Fruit fly (Drosophila melanogaster) whole organism, embryonic: ENCODE measurements around the gene cyr.
A peak's percentile ranks its signal among the peaks of the same experiment; 100 is the strongest.

Source experiments
- Atf6 ChIP-seq: fragments of 200-800 bp; sonication (Bioruptor generic); IDR thresholded peaks from 2 replicates; pipeline ENCODE4 v1.3.6; 2022; ENCODE audit warnings: missing biosample characterization, missing genetic modification characterization
- B-H1 ChIP-seq: fragments of 200-800 bp; sonication (Bioruptor generic); IDR thresholded peaks from 3 replicates; pipeline ENCODE4 v1.3.6; 2022; ENCODE audit warnings: missing biosample characterization, missing genetic modification characterization
- BEAF-32 ChIP-seq: fragments of 200-800 bp; sonication (Bioruptor generic); optimal IDR thresholded peaks from 3 replicates; lab custom pipeline; 2017; ENCODE audit warnings: missing biosample characterization, missing genetic modification characterization, mild to moderate bottlenecking, moderate library complexity, missing genetic modification reagents
- CG12942 ChIP-seq: fragments of 200-800 bp; sonication (Bioruptor generic); optimal IDR thresholded peaks from 3 replicates; lab custom pipeline; 2016; ENCODE audit warnings: missing biosample characterization, missing genetic modification characterization
- CG13424 ChIP-seq: fragments of 200-800 bp; sonication (Bioruptor generic); optimal IDR thresholded peaks from 2 replicates; lab custom pipeline; 2019; ENCODE audit warnings: missing biosample characterization, mild to moderate bottlenecking, missing genetic modification characterization, moderate library complexity
- CG13624 ChIP-seq: fragments of 200-800 bp; sonication (Bioruptor generic); optimal IDR thresholded peaks from 2 replicates; lab custom pipeline; 2016; ENCODE audit warnings: missing biosample characterization, missing genetic modification characterization
- CG15696 ChIP-seq: fragments of 200-800 bp; sonication (Bioruptor generic); optimal IDR thresholded peaks from 2 replicates; lab custom pipeline; 2019; ENCODE audit warnings: missing biosample characterization, mild to moderate bottlenecking, missing genetic modification characterization, moderate library complexity
- CG16863 ChIP-seq: fragments of 200-800 bp; sonication (Bioruptor generic); optimal IDR thresholded peaks from 3 replicates; lab custom pipeline; 2016; ENCODE audit warnings: missing biosample characterization, missing genetic modification characterization
- CG18262 ChIP-seq: fragments of 200-800 bp; optimal IDR thresholded peaks from 3 replicates; lab custom pipeline; 2019; ENCODE audit warnings: missing biosample characterization, mild to moderate bottlenecking, missing genetic modification characterization, moderate library complexity
- CG31441 ChIP-seq: fragments of 200-800 bp; sonication (Bioruptor generic); IDR thresholded peaks from 2 replicates; pipeline ENCODE4 v1.3.6; 2022; ENCODE audit warnings: missing biosample characterization, missing genetic modification characterization
- CG3163 ChIP-seq: fragments of 200-800 bp; sonication (Bioruptor generic); optimal IDR thresholded peaks from 3 replicates; lab custom pipeline; 2016; ENCODE audit warnings: missing biosample characterization, missing genetic modification characterization
- CG32767 ChIP-seq: fragments of 200-800 bp; sonication (Bioruptor generic); IDR thresholded peaks from 2 replicates; pipeline ENCODE4 v1.3.6; 2022; ENCODE audit warnings: missing biosample characterization, missing genetic modification characterization
- CG33213 ChIP-seq: fragments of 200-800 bp; sonication (Bioruptor generic); optimal IDR thresholded peaks from 3 replicates; lab custom pipeline; 2016; ENCODE audit warnings: missing biosample characterization, missing genetic modification characterization
- CG42726 ChIP-seq: fragments of 200-800 bp; sonication (Bioruptor generic); IDR thresholded peaks from 2 replicates; pipeline ENCODE4 v1.3.6; 2022; ENCODE audit warnings: missing biosample characterization, missing genetic modification characterization; ENCODE audit not compliant: partially characterized antibody
- CG4328 ChIP-seq: fragments of 200-800 bp; sonication (Bioruptor generic); optimal IDR thresholded peaks from 3 replicates; lab custom pipeline; 2017; ENCODE audit warnings: missing biosample characterization, missing genetic modification reagents, missing genetic modification characterization
- CG4730 ChIP-seq: fragments of 200-800 bp; sonication (Bioruptor generic); IDR thresholded peaks from 2 replicates; pipeline ENCODE4 v1.3.6; 2022; ENCODE audit warnings: missing biosample characterization, missing genetic modification characterization
- CG6791 ChIP-seq: fragments of 200-800 bp; sonication (Bioruptor generic); IDR thresholded peaks from 3 replicates; pipeline ENCODE4 v1.3.6; 2022; ENCODE audit warnings: missing biosample characterization, missing genetic modification characterization; ENCODE audit not compliant: partially characterized antibody
- CG6854 ChIP-seq: fragments of 200-800 bp; sonication (Bioruptor generic); optimal IDR thresholded peaks from 3 replicates; lab custom pipeline; 2017; ENCODE audit warnings: missing biosample characterization, mild to moderate bottlenecking, missing genetic modification characterization
- CG7372 ChIP-seq: fragments of 200-800 bp; sonication (Bioruptor generic); IDR thresholded peaks from 2 replicates; pipeline ENCODE4 v1.3.6; 2022; ENCODE audit warnings: missing biosample characterization, missing genetic modification characterization
- CG7987 ChIP-seq: fragments of 200-800 bp; sonication (Bioruptor generic); optimal IDR thresholded peaks from 2 replicates; lab custom pipeline; 2018; ENCODE audit warnings: missing biosample characterization, mild to moderate bottlenecking, missing genetic modification characterization, moderate library complexity
- CG9876 ChIP-seq: fragments of 200-800 bp; sonication (Bioruptor generic); optimal IDR thresholded peaks from 2 replicates; lab custom pipeline; 2016; ENCODE audit warnings: missing biosample characterization, missing genetic modification characterization
- Camta ChIP-seq: fragments of 200-800 bp; sonication (Bioruptor generic); optimal IDR thresholded peaks from 2 replicates; lab custom pipeline; 2016; ENCODE audit warnings: missing biosample characterization, missing genetic modification characterization
- Chrac-16 ChIP-seq: fragments of 200-800 bp; sonication (Bioruptor generic); optimal IDR thresholded peaks from 3 replicates; lab custom pipeline; 2016; ENCODE audit warnings: missing biosample characterization, missing genetic modification characterization
- Dad ChIP-seq: fragments of 200-800 bp; sonication (Bioruptor generic); optimal IDR thresholded peaks from 3 replicates; lab custom pipeline; 2016; ENCODE audit warnings: missing biosample characterization, missing genetic modification characterization
- Eip74EF ChIP-seq, 2 experiments: fragments of 200-800 bp in 1 of 2; fragments of >200 bp in 1 of 2; sonication (Bioruptor generic) in 1 of 2; optimal IDR thresholded peaks; 2 replicates each; lab custom pipeline; 2017 to 2019; ENCODE audit warnings: missing biosample characterization in 2 of 2, missing genetic modification characterization in 2 of 2, mild to moderate bottlenecking in 1 of 2, moderate library complexity in 1 of 2
- Ets65A ChIP-seq: fragments of 200-800 bp; sonication (Bioruptor generic); peaks from one replicate; lab custom pipeline; 2016; ENCODE audit warnings: missing biosample characterization, missing genetic modification characterization
- HmgZ ChIP-seq: fragments of 200-800 bp; sonication (Bioruptor generic); optimal IDR thresholded peaks from 2 replicates; lab custom pipeline; 2018; ENCODE audit warnings: missing biosample characterization, mild to moderate bottlenecking, missing genetic modification characterization
- Oaz ChIP-seq: fragments of 200-800 bp; sonication (Bioruptor generic); IDR thresholded peaks from 2 replicates; pipeline ENCODE4 v1.3.6; 2022; ENCODE audit warnings: missing biosample characterization, missing genetic modification characterization
- Sox102F ChIP-seq: fragments of 200-800 bp; sonication (Bioruptor generic); optimal IDR thresholded peaks from 2 replicates; lab custom pipeline; 2018; ENCODE audit warnings: missing biosample characterization, mild to moderate bottlenecking, missing genetic modification characterization, moderate library complexity
- Vsx1 ChIP-seq: fragments of 200-800 bp; sonication (Bioruptor generic); optimal IDR thresholded peaks from 2 replicates; lab custom pipeline; 2017; ENCODE audit warnings: missing biosample characterization, mild to moderate bottlenecking, missing genetic modification characterization, missing genetic modification reagents
- Xbp1 ChIP-seq: fragments of 200-800 bp; sonication (Bioruptor generic); optimal IDR thresholded peaks from 3 replicates; lab custom pipeline; 2016; ENCODE audit warnings: missing biosample characterization, mild to moderate bottlenecking, missing genetic modification characterization
- ab ChIP-seq: fragments of 200-800 bp; sonication (Bioruptor generic); optimal IDR thresholded peaks from 2 replicates; lab custom pipeline; 2016; ENCODE audit warnings: missing biosample characterization, missing genetic modification characterization
- amos ChIP-seq: fragments of 200-800 bp; sonication (Bioruptor generic); IDR thresholded peaks from 2 replicates; pipeline ENCODE4 v1.3.6; 2022; ENCODE audit warnings: missing biosample characterization, missing genetic modification characterization; ENCODE audit not compliant: partially characterized antibody
- ase ChIP-seq: fragments of 200-800 bp; sonication (Bioruptor generic); IDR thresholded peaks from 3 replicates; pipeline ENCODE4 v1.3.6; 2022; ENCODE audit warnings: missing biosample characterization, missing genetic modification characterization
- ash1 ChIP-seq: fragments of 200-800 bp; sonication (Bioruptor generic); optimal IDR thresholded peaks from 2 replicates; lab custom pipeline; 2018; ENCODE audit warnings: missing biosample characterization, mild to moderate bottlenecking, missing genetic modification characterization
- az2 ChIP-seq: fragments of 200-800 bp; sonication (Bioruptor generic); optimal IDR thresholded peaks from 3 replicates; lab custom pipeline; 2016; ENCODE audit warnings: missing biosample characterization, missing genetic modification characterization
- ci ChIP-seq: fragments of 200-800 bp; sonication (Bioruptor generic); IDR thresholded peaks from 3 replicates; pipeline ENCODE4 v1.3.6; 2022; ENCODE audit warnings: missing biosample characterization, missing genetic modification characterization
- dimm ChIP-seq: fragments of 200-800 bp; sonication (Bioruptor generic); IDR thresholded peaks from 2 replicates; pipeline ENCODE4 v1.3.6; 2022; ENCODE audit warnings: missing biosample characterization, missing genetic modification characterization
- dm ChIP-seq: fragments of 200-800 bp; sonication (Bioruptor generic); optimal IDR thresholded peaks from 3 replicates; lab custom pipeline; 2016; ENCODE audit warnings: missing biosample characterization, missing genetic modification characterization
- ems ChIP-seq: fragments of 200-800 bp; sonication (Bioruptor generic); optimal IDR thresholded peaks from 3 replicates; lab custom pipeline; 2016; ENCODE audit warnings: missing biosample characterization, missing genetic modification characterization
- eve ChIP-seq, 2 experiments: fragments of >200 bp; optimal IDR thresholded peaks; 2 replicates each; lab custom pipeline; 2017; ENCODE audit warnings: missing biosample characterization in 2 of 2, missing genetic modification characterization in 2 of 2
- grn ChIP-seq: fragments of 200-800 bp; sonication (Bioruptor generic); optimal IDR thresholded peaks from 3 replicates; lab custom pipeline; 2017; ENCODE audit warnings: missing biosample characterization, missing genetic modification characterization
- gt ChIP-seq: fragments of 200-800 bp; sonication (Bioruptor generic); IDR thresholded peaks from 2 replicates; pipeline ENCODE4 v1.3.6; 2022; ENCODE audit warnings: missing biosample characterization, missing genetic modification characterization
- her ChIP-seq: fragments of 200-800 bp; sonication (Bioruptor generic); optimal IDR thresholded peaks from 2 replicates; lab custom pipeline; 2016; ENCODE audit warnings: missing biosample characterization, missing genetic modification characterization
- hth ChIP-seq: fragments of >200 bp; optimal IDR thresholded peaks from 2 replicates; lab custom pipeline; 2017; ENCODE audit warnings: inconsistent platforms
- kay ChIP-seq: fragments of 200-800 bp; sonication (Bioruptor generic); optimal IDR thresholded peaks from 2 replicates; lab custom pipeline; 2016; ENCODE audit warnings: missing biosample characterization, missing genetic modification characterization
- nom ChIP-seq: fragments of 200-800 bp; sonication (Bioruptor generic); optimal IDR thresholded peaks from 2 replicates; lab custom pipeline; 2017; ENCODE audit warnings: missing biosample characterization, missing genetic modification characterization, mild to moderate bottlenecking, moderate library complexity, missing genetic modification reagents
- sna ChIP-seq: fragments of 200-800 bp; sonication (Bioruptor generic); IDR thresholded peaks from 2 replicates; pipeline ENCODE4 v1.3.6; 2022; ENCODE audit warnings: missing biosample characterization, missing genetic modification characterization; ENCODE audit not compliant: partially characterized antibody
- ssp ChIP-seq: fragments of 200-800 bp; sonication (Bioruptor generic); IDR thresholded peaks from 2 replicates; pipeline ENCODE4 v1.3.6; 2022; ENCODE audit warnings: missing biosample characterization, missing genetic modification characterization
- trem ChIP-seq: fragments of 200-800 bp; optimal IDR thresholded peaks from 3 replicates; lab custom pipeline; 2019; ENCODE audit warnings: missing biosample characterization, mild to moderate bottlenecking, missing genetic modification characterization, moderate library complexity
- vnd ChIP-seq: fragments of 200-800 bp; sonication (Bioruptor generic); IDR thresholded peaks from 3 replicates; pipeline ENCODE4 v1.3.6; 2022; ENCODE audit warnings: missing biosample characterization, missing genetic modification characterization; ENCODE audit not compliant: partially characterized antibody
- yki ChIP-seq: fragments of >200 bp; optimal IDR thresholded peaks from 3 replicates; lab custom pipeline; 2018

cyr gene

dm6 chrX:8157294-8157693 lies 21.8 kb upstream of the cyr start, which contains the start of the genes Traf6 and GIIIspla2 (continued):
- no peak for TF ChIP-seq grn
- TF ChIP-seq kay: peak; percentile 19
- TF ChIP-seq dimm (GFP tag; lab: Robert Waterston, UW): no peak
- peak; percentile 83 for TF ChIP-seq CG13424
- peak; percentile 73 for TF ChIP-seq Atf6 (GFP tag; lab: Robert Waterston, UW)
- TF ChIP-seq BEAF-32 (GFP tag; lab: Kevin White, UChicago): peak; percentile 43
- TF ChIP-seq Vsx1 (GFP tag; lab: Kevin White, UChicago): no peak
- TF ChIP-seq hth (lab: Kevin White, UChicago): no peak
- peak; percentile 56 for TF ChIP-seq CG13624 (GFP tag; lab: Kevin White, UChicago)
- no peak for TF ChIP-seq Sox102F
- peak; percentile 81 for TF ChIP-seq HmgZ (tag; lab: Kevin White, UChicago)
- TF ChIP-seq Chrac-16: peak; percentile 60
- no peak for TF ChIP-seq CG42726 (GFP tag; lab: Robert Waterston, UW)
- TF ChIP-seq CG4730 (GFP tag; lab: Robert Waterston, UW): peak; percentile 44
- peak; percentile 13 for TF ChIP-seq CG9876 (GFP tag; lab: Kevin White, UChicago)
- TF ChIP-seq CG7372: peak; percentile 78
- peak; percentile 43 for TF ChIP-seq CG7987
- TF ChIP-seq ci (GFP tag; lab: Robert Waterston, UW): peak; percentile 81
- TF ChIP-seq yki (lab: Kevin White, UChicago): no peak
- TF ChIP-seq eve (GFP tag; optimal IDR thresholded peaks at IDR 0.05; lab: Kevin White, UChicago): no peak
- TF ChIP-seq gt (GFP tag; lab: Robert Waterston, UW): peak; percentile 59; the same call in 1 of the 2 replicates
- no peak for TF ChIP-seq Eip74EF (GFP tag; optimal IDR thresholded peaks at IDR 0.05; lab: Kevin White, UChicago)
- TF ChIP-seq Oaz (GFP tag; lab: Robert Waterston, UW): no peak
- peak; percentile 16 for TF ChIP-seq CG3163
- peak; percentile 63 for TF ChIP-seq Camta (GFP tag; lab: Kevin White, UChicago)
- TF ChIP-seq Xbp1 (GFP tag; lab: Kevin White, UChicago): peak; percentile 75
- peak; percentile 84 for TF ChIP-seq CG32767 (GFP tag; lab: Robert Waterston, UW)
- peak; percentile 65 for TF ChIP-seq CG15696
- TF ChIP-seq Dad: peak; percentile 60
- TF ChIP-seq ab (GFP tag; lab: Kevin White, UChicago): no peak
- TF ChIP-seq sna (GFP tag; lab: Robert Waterston, UW): 0 out of 2 replicates have a peak, but pooled peaks have one; percentile 40
- TF ChIP-seq CG12942 (GFP tag; lab: Kevin White, UChicago): peak; percentile 56
- TF ChIP-seq ems (GFP tag; lab: Kevin White, UChicago): peak; percentile 63
- peak; percentile 83 for TF ChIP-seq trem
- TF ChIP-seq ase (GFP tag; lab: Robert Waterston, UW): peak; percentile 55; the same call in 1 of the 3 replicates
- TF ChIP-seq CG4328 (GFP tag; lab: Kevin White, UChicago): peak; percentile 71
- TF ChIP-seq vnd (GFP tag; lab: Robert Waterston, UW): no peak
- peak; percentile 48 for TF ChIP-seq her (GFP tag; lab: Kevin White, UChicago)
- no peak for TF ChIP-seq CG6854 (GFP tag; lab: Kevin White, UChicago)
- no peak for TF ChIP-seq ash1 (GFP tag; lab: Kevin White, UChicago)
- TF ChIP-seq Ets65A (GFP tag; lab: Kevin White, UChicago): peak; percentile 97
- TF ChIP-seq B-H1 (GFP tag; lab: Robert Waterston, UW): peak; percentile 59
- peak; percentile 77 for TF ChIP-seq dm (GFP tag; lab: Kevin White, UChicago)
- TF ChIP-seq az2: peak; percentile 59
- peak; percentile 43 for TF ChIP-seq CG16863
- TF ChIP-seq amos (GFP tag; lab: Robert Waterston, UW): no peak
- peak; percentile 86 for TF ChIP-seq CG18262 (tag; lab: Kevin White, UChicago)
- TF ChIP-seq nom (GFP tag; lab: Kevin White, UChicago): peak; percentile 68
- peak; percentile 68 for TF ChIP-seq CG33213 (GFP tag; lab: Kevin White, UChicago)
- TF ChIP-seq CG31441 (GFP tag; lab: Robert Waterston, UW): no peak; the same call in 1 of the 2 replicates
- no peak for TF ChIP-seq CG6791 (GFP tag; lab: Robert Waterston, UW)
- TF ChIP-seq ssp (GFP tag; lab: Robert Waterston, UW): peak; percentile 90
